Worm (Caenorhabditis elegans) whole organism, mixed stage, embryonic: Measurements from ENCODE around the gene Y82E9BR.20.

ENCODE experiments used
- M03D4.4 ChIP-seq: sonication (generic microtip); optimal IDR thresholded peaks from 2 replicates; lab custom pipeline; 2017; ENCODE audit warnings: mild to moderate bottlenecking, missing genetic modification characterization, missing compliant biosample characterization
- elt-3 ChIP-seq: fragments of 150-350 bp; optimal IDR thresholded peaks from 2 replicates; lab custom pipeline; 2014; ENCODE audit warnings: missing biosample characterization, missing genetic modification characterization
- hlh-1 ChIP-seq: fragments of 150-350 bp; optimal IDR thresholded peaks from 2 replicates; lab custom pipeline; 2014; ENCODE audit warnings: missing biosample characterization, missing genetic modification reagents, missing genetic modification characterization
- lsy-2 ChIP-seq: fragments of 150-350 bp; optimal IDR thresholded peaks from 2 replicates; lab custom pipeline; 2014; ENCODE audit warnings: missing biosample characterization, missing genetic modification characterization
- nhr-2 ChIP-seq: fragments of 150-350 bp; optimal IDR thresholded peaks from 2 replicates; lab custom pipeline; 2014; ENCODE audit warnings: missing biosample characterization, missing genetic modification characterization
- tbx-8 ChIP-seq: fragments of 200-800 bp; sonication (Bioruptor generic); optimal IDR thresholded peaks from 2 replicates; lab custom pipeline; 2018; ENCODE audit warnings: mild to moderate bottlenecking, missing genetic modification characterization, moderate library complexity, missing compliant biosample characterization
- unc-62 ChIP-seq: fragments of 150-350 bp; optimal IDR thresholded peaks from 2 replicates; lab custom pipeline; 2014; ENCODE audit warnings: missing biosample characterization, missing genetic modification reagents, missing genetic modification characterization

DNA sequence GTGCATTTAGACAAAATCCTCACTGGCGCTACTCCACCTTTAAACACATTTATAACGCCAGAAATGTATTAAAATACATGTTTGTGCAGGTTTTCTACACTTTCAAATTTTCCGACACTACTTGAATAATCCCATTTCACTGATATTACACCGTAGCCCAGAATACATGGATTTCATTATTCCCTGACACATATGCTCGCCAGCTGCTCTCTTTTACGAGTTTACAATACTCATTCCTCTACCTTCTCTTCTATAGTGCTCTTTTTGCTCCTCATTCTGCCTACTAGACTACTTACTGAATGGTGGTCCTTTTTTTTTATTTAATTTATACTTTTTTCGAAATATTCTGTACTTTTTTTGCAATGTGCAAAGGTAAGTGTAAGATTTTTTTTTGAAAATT, 1.6 kb upstream of the Y82E9BR.20 start:
- TF ChIP-seq nhr-2 (tag; lab: Kevin White, UChicago) = no peak
- no peak for TF ChIP-seq lsy-2 (tag; lab: Kevin White, UChicago)
- no peak for TF ChIP-seq tbx-8 (GFP tag; lab: Kevin White, UChicago)
- TF ChIP-seq elt-3 (tag; lab: Kevin White, UChicago) = no peak
- no peak for TF ChIP-seq M03D4.4 (tag; lab: Kevin White, UChicago)
- peak; percentile 82 for TF ChIP-seq hlh-1 (tag; lab: Kevin White, UChicago)
- TF ChIP-seq unc-62 (GFP tag; lab: Kevin White, UChicago) = no peak
